Fruit fly (Drosophila melanogaster) whole organism, embryonic: ENCODE measurements around the gene CG46412.

Experiments
- Adf1 ChIP-seq: fragments of 200-800 bp; sonication (Bioruptor generic); IDR thresholded peaks from 2 replicates; pipeline ENCODE4 v1.3.6; 2022; ENCODE audit warnings: missing biosample characterization, missing genetic modification characterization
- Bgb ChIP-seq: fragments of 200-800 bp; sonication (Bioruptor generic); IDR thresholded peaks from 2 replicates; pipeline ENCODE4 v1.3.6; 2022; ENCODE audit warnings: missing biosample characterization, missing genetic modification characterization; ENCODE audit not compliant: partially characterized antibody
- Blimp-1 ChIP-seq: fragments of 200-800 bp; sonication (Bioruptor generic); optimal IDR thresholded peaks from 3 replicates; lab custom pipeline; 2018; ENCODE audit warnings: missing biosample characterization, missing genetic modification characterization, mild to moderate bottlenecking, moderate library complexity, missing genetic modification reagents
- CG10462 ChIP-seq: fragments of 200-800 bp; sonication (Bioruptor generic); optimal IDR thresholded peaks from 2 replicates; lab custom pipeline; 2016; ENCODE audit warnings: missing biosample characterization, missing genetic modification characterization
- CG12659 ChIP-seq: fragments of 200-800 bp; sonication (Bioruptor generic); optimal IDR thresholded peaks from 3 replicates; lab custom pipeline; 2017; ENCODE audit warnings: mild to moderate bottlenecking, missing biosample characterization, missing genetic modification reagents, missing genetic modification characterization
- CG13287 ChIP-seq: fragments of 200-800 bp; sonication (Bioruptor generic); IDR thresholded peaks from 2 replicates; pipeline ENCODE4 v1.3.6; 2022; ENCODE audit warnings: missing biosample characterization, missing genetic modification characterization; ENCODE audit not compliant: partially characterized antibody
- CG14014 ChIP-seq: fragments of 200-800 bp; sonication (Bioruptor generic); IDR thresholded peaks from 2 replicates; pipeline ENCODE4 v1.3.6; 2022; ENCODE audit warnings: missing biosample characterization, missing genetic modification characterization
- CG16813 ChIP-seq: fragments of 200-800 bp; sonication (Bioruptor generic); IDR thresholded peaks from 3 replicates; pipeline ENCODE4 v1.3.6; 2022; ENCODE audit warnings: missing biosample characterization, missing genetic modification characterization; ENCODE audit not compliant: partially characterized antibody
- CG1832 ChIP-seq: fragments of 200-800 bp; sonication (Bioruptor generic); optimal IDR thresholded peaks from 2 replicates; lab custom pipeline; 2017; ENCODE audit warnings: missing biosample characterization, mild to moderate bottlenecking, missing genetic modification characterization, inconsistent platforms
- CG32532 ChIP-seq: fragments of 200-800 bp; sonication (Bioruptor generic); IDR thresholded peaks from 2 replicates; pipeline ENCODE4 v1.3.6; 2022; ENCODE audit warnings: missing biosample characterization, missing genetic modification characterization
- CG34422 ChIP-seq: fragments of 200-800 bp; sonication (Bioruptor generic); IDR thresholded peaks from 3 replicates; pipeline ENCODE4 v1.3.6; 2022; ENCODE audit warnings: missing biosample characterization, missing genetic modification characterization
- CG3847 ChIP-seq: fragments of 200-800 bp; sonication (Bioruptor generic); IDR thresholded peaks from 2 replicates; pipeline ENCODE4 v1.3.6; 2022; ENCODE audit warnings: missing biosample characterization, missing genetic modification characterization
- CG5180 ChIP-seq: fragments of 200-800 bp; sonication (Bioruptor generic); optimal IDR thresholded peaks from 3 replicates; lab custom pipeline; 2017; ENCODE audit warnings: missing biosample characterization, missing genetic modification characterization, mild to moderate bottlenecking, moderate library complexity, missing genetic modification reagents
- CG6175 ChIP-seq: fragments of 200-800 bp; sonication (Bioruptor generic); IDR thresholded peaks from 3 replicates; pipeline ENCODE4 v1.3.6; 2022; ENCODE audit warnings: missing biosample characterization, missing genetic modification characterization
- CG8478 ChIP-seq: fragments of >200 bp; optimal IDR thresholded peaks from 2 replicates; lab custom pipeline; 2018
- CG9215 ChIP-seq: fragments of 200-800 bp; sonication (Bioruptor generic); IDR thresholded peaks from 2 replicates; pipeline ENCODE4 v1.3.6; 2022; ENCODE audit warnings: missing biosample characterization, missing genetic modification characterization
- CHES-1-like ChIP-seq: fragments of 200-800 bp; sonication (Bioruptor generic); optimal IDR thresholded peaks from 2 replicates; lab custom pipeline; 2016; ENCODE audit warnings: missing biosample characterization, missing genetic modification characterization
- D ChIP-seq, 2 experiments: fragments of 200-800 bp in 1 of 2; fragments of >200 bp in 1 of 2; sonication (Bioruptor generic) in 1 of 2; optimal IDR thresholded peaks; 2 replicates in 1 of 2; 3 replicates in 1 of 2; lab custom pipeline; 2017; ENCODE audit warnings: mild to moderate bottlenecking in 1 of 2, missing biosample characterization in 1 of 2, missing genetic modification characterization in 1 of 2, missing genetic modification reagents in 1 of 2
- Deaf1 ChIP-seq: fragments of 200-800 bp; optimal IDR thresholded peaks from 3 replicates; lab custom pipeline; 2019; ENCODE audit warnings: missing biosample characterization, mild to moderate bottlenecking, missing genetic modification characterization, moderate library complexity
- Dll ChIP-seq: fragments of 200-800 bp; sonication (Bioruptor generic); IDR thresholded peaks from 4 replicates; pipeline ENCODE4 v1.3.6; 2022; ENCODE audit warnings: missing biosample characterization, missing genetic modification characterization; ENCODE audit not compliant: partially characterized antibody
- Doc3 ChIP-seq: fragments of 200-800 bp; sonication (Bioruptor generic); IDR thresholded peaks from 3 replicates; pipeline ENCODE4 v1.3.6; 2022; ENCODE audit warnings: missing biosample characterization, missing genetic modification characterization; ENCODE audit not compliant: partially characterized antibody
- Eip74EF ChIP-seq, 2 experiments: fragments of 200-800 bp in 1 of 2; fragments of >200 bp in 1 of 2; sonication (Bioruptor generic) in 1 of 2; optimal IDR thresholded peaks; 2 replicates each; lab custom pipeline; 2017 to 2019; ENCODE audit warnings: missing biosample characterization in 2 of 2, missing genetic modification characterization in 2 of 2, mild to moderate bottlenecking in 1 of 2, moderate library complexity in 1 of 2
- Elba2 ChIP-seq: fragments of 200-800 bp; sonication (Bioruptor generic); optimal IDR thresholded peaks from 3 replicates; lab custom pipeline; 2016; ENCODE audit warnings: missing biosample characterization, missing genetic modification characterization
- Gug ChIP-seq: fragments of 200-800 bp; sonication (Bioruptor generic); IDR thresholded peaks from 4 replicates; pipeline ENCODE4 v1.3.6; 2022; ENCODE audit warnings: missing biosample characterization, missing genetic modification characterization
- HLHmδ ChIP-seq: fragments of 200-800 bp; sonication (Bioruptor generic); optimal IDR thresholded peaks from 2 replicates; lab custom pipeline; 2018; ENCODE audit warnings: missing biosample characterization, mild to moderate bottlenecking, missing genetic modification characterization, moderate library complexity
- Lhr ChIP-seq: fragments of 200-800 bp; sonication (Bioruptor generic); optimal IDR thresholded peaks from 3 replicates; lab custom pipeline; 2017; ENCODE audit warnings: mild to moderate bottlenecking, missing biosample characterization, missing genetic modification reagents, missing genetic modification characterization
- Med ChIP-seq: fragments of 200-800 bp; sonication (Bioruptor generic); peaks from one replicate; lab custom pipeline; 2016; ENCODE audit warnings: missing biosample characterization, missing genetic modification characterization, mild to moderate bottlenecking, inconsistent platforms, moderate library complexity
- Stat92E ChIP-seq, 3 experiments: fragments of >200 bp in 2 of 3; fragments of 200-800 bp in 1 of 3; sonication (Bioruptor generic) in 1 of 3; optimal IDR thresholded peaks; 2 replicates each; lab custom pipeline; 2017 to 2019; ENCODE audit warnings: missing biosample characterization in 3 of 3, missing genetic modification characterization in 3 of 3, mild to moderate bottlenecking in 1 of 3, moderate library complexity in 1 of 3
- Trl ChIP-seq, 3 experiments: fragments of >200 bp in 2 of 3; fragments of 200-800 bp in 1 of 3; sonication (Bioruptor generic) in 1 of 3; optimal IDR thresholded peaks; 2 replicates in 1 of 3; 3 replicates in 2 of 3; lab custom pipeline; 2016 to 2017; ENCODE audit warnings: missing biosample characterization in 1 of 3, missing genetic modification characterization in 1 of 3
- bbx ChIP-seq: fragments of 200-800 bp; sonication (Bioruptor generic); IDR thresholded peaks from 2 replicates; pipeline ENCODE4 v1.3.6; 2022; ENCODE audit warnings: missing biosample characterization, missing genetic modification characterization; ENCODE audit not compliant: partially characterized antibody
- cg ChIP-seq: fragments of 200-800 bp; sonication (Bioruptor generic); optimal IDR thresholded peaks from 3 replicates; lab custom pipeline; 2019; ENCODE audit warnings: missing biosample characterization, mild to moderate bottlenecking, missing genetic modification characterization, moderate library complexity
- chn ChIP-seq: fragments of 200-800 bp; sonication (Bioruptor generic); optimal IDR thresholded peaks from 2 replicates; lab custom pipeline; 2016; ENCODE audit warnings: missing biosample characterization, missing genetic modification characterization
- ftz-f1 ChIP-seq: fragments of 200-800 bp; sonication (Bioruptor generic); optimal IDR thresholded peaks from 2 replicates; lab custom pipeline; 2016; ENCODE audit warnings: missing biosample characterization, missing genetic modification characterization
- fu2 ChIP-seq: fragments of 200-800 bp; sonication (Bioruptor generic); optimal IDR thresholded peaks from 2 replicates; lab custom pipeline; 2016; ENCODE audit warnings: missing biosample characterization, missing genetic modification characterization
- grau ChIP-seq: fragments of 200-800 bp; optimal IDR thresholded peaks from 3 replicates; lab custom pipeline; 2019; ENCODE audit warnings: missing biosample characterization, mild to moderate bottlenecking, missing genetic modification characterization, moderate library complexity
- gro ChIP-seq: fragments of 200-800 bp; sonication (Bioruptor generic); optimal IDR thresholded peaks from 2 replicates; lab custom pipeline; 2016; ENCODE audit warnings: missing biosample characterization, missing genetic modification characterization
- hkb ChIP-seq, 2 experiments: fragments of 200-800 bp in 1 of 2; fragments of >200 bp in 1 of 2; sonication (Bioruptor generic) in 1 of 2; IDR thresholded peaks in 1 of 2; optimal IDR thresholded peaks in 1 of 2; 2 replicates each; pipeline versions ENCODE4 v1.3.6 to Lab custom; 2017 to 2022; ENCODE audit warnings: missing biosample characterization in 1 of 2, missing genetic modification characterization in 1 of 2
- kni ChIP-seq: fragments of 200-800 bp; sonication (Bioruptor generic); optimal IDR thresholded peaks from 3 replicates; lab custom pipeline; 2017; ENCODE audit warnings: mild to moderate bottlenecking, missing biosample characterization, missing genetic modification reagents, missing genetic modification characterization
- nom ChIP-seq: fragments of 200-800 bp; sonication (Bioruptor generic); optimal IDR thresholded peaks from 2 replicates; lab custom pipeline; 2017; ENCODE audit warnings: missing biosample characterization, missing genetic modification characterization, mild to moderate bottlenecking, moderate library complexity, missing genetic modification reagents
- peb ChIP-seq: fragments of 200-800 bp; sonication (Bioruptor generic); IDR thresholded peaks from 2 replicates; pipeline ENCODE4 v1.3.6; 2022; ENCODE audit warnings: missing biosample characterization, missing genetic modification characterization
- pzg ChIP-seq: fragments of 200-800 bp; sonication (Bioruptor generic); optimal IDR thresholded peaks from 3 replicates; lab custom pipeline; 2018; ENCODE audit warnings: missing biosample characterization, mild to moderate bottlenecking, missing genetic modification characterization, moderate library complexity
- sna ChIP-seq: fragments of 200-800 bp; sonication (Bioruptor generic); IDR thresholded peaks from 2 replicates; pipeline ENCODE4 v1.3.6; 2022; ENCODE audit warnings: missing biosample characterization, missing genetic modification characterization; ENCODE audit not compliant: partially characterized antibody
- so ChIP-seq: fragments of 200-800 bp; sonication (Bioruptor generic); IDR thresholded peaks from 3 replicates; pipeline ENCODE4 v1.3.6; 2022; ENCODE audit warnings: missing biosample characterization, missing genetic modification characterization
- stwl ChIP-seq: fragments of 200-800 bp; sonication (Bioruptor generic); optimal IDR thresholded peaks from 3 replicates; lab custom pipeline; 2018; ENCODE audit warnings: missing biosample characterization, mild to moderate bottlenecking, missing genetic modification characterization, moderate library complexity
- tio ChIP-seq: fragments of 200-800 bp; sonication (Bioruptor generic); optimal IDR thresholded peaks from 2 replicates; lab custom pipeline; 2017; ENCODE audit warnings: missing biosample characterization, missing genetic modification characterization, inconsistent platforms

CG46412 gene

dm6 chr3L:11586794-11587462, 23.1 kb upstream of the CG46412 start:
- TF ChIP-seq hkb (optimal IDR thresholded peaks at IDR 0.05; lab: Kevin White, UChicago) = no peak
- TF ChIP-seq hkb (GFP tag; IDR thresholded peaks at IDR 0.05; lab: Robert Waterston, UW) = peak; percentile 16; the same call in 1 of the 2 replicates
- no peak for TF ChIP-seq gro (GFP tag; lab: Kevin White, UChicago)
- peak; percentile 52; the same call in 3 of the 4 replicates for TF ChIP-seq Dll (GFP tag; lab: Robert Waterston, UW)
- TF ChIP-seq CG3847 (GFP tag; lab: Robert Waterston, UW) = 0 out of 2 replicates have a peak, but pooled peaks have one; percentile 9
- peak; percentile 14 for TF ChIP-seq chn (GFP tag; lab: Kevin White, UChicago)
- no peak for TF ChIP-seq pzg (GFP tag; lab: Kevin White, UChicago)
- peak; percentile 83 for TF ChIP-seq Blimp-1 (GFP tag; lab: Kevin White, UChicago)
- no peak for TF ChIP-seq Elba2 (GFP tag; lab: Kevin White, UChicago)
- no peak for TF ChIP-seq CG5180 (GFP tag; lab: Kevin White, UChicago)
- TF ChIP-seq D (optimal IDR thresholded peaks at IDR 0.05; lab: Kevin White, UChicago) = peak; percentile 68
- no peak for TF ChIP-seq D (GFP tag; optimal IDR thresholded peaks at IDR 0.05; lab: Kevin White, UChicago)
- TF ChIP-seq Eip74EF (GFP tag; optimal IDR thresholded peaks at IDR 0.05; lab: Kevin White, UChicago) = peak in 1 of 2 experiments; percentile 45
- TF ChIP-seq CG32532 = peak; percentile 28; the same call in 1 of the 2 replicates
- TF ChIP-seq CG13287 = peak; percentile 44; the same call in 1 of the 2 replicates
- TF ChIP-seq CHES-1-like (GFP tag; lab: Kevin White, UChicago) = peak; percentile 25
- peak; percentile 30; the same call in 1 of the 2 replicates for TF ChIP-seq bbx (GFP tag; lab: Robert Waterston, UW)
- TF ChIP-seq CG14014 (GFP tag; lab: Robert Waterston, UW) = no peak
- no peak for TF ChIP-seq fu2 (GFP tag; lab: Kevin White, UChicago)
- peak; percentile 21; the same call in 1 of the 3 replicates for TF ChIP-seq CG16813 (GFP tag; lab: Robert Waterston, UW)
- peak; percentile 78 for TF ChIP-seq Med (GFP tag; lab: Kevin White, UChicago)
- TF ChIP-seq CG10462 (GFP tag; lab: Kevin White, UChicago) = peak; percentile 56
- TF ChIP-seq nom = no peak
- peak; percentile 99 for TF ChIP-seq Adf1 (GFP tag; lab: Robert Waterston, UW)
- peak; percentile 37; the same call in 1 of the 2 replicates for TF ChIP-seq Bgb
- 0 out of 3 replicates have a peak, but pooled peaks have one; percentile 34 for TF ChIP-seq CG6175 (GFP tag; lab: Robert Waterston, UW)
- no peak for TF ChIP-seq Gug (GFP tag; lab: Robert Waterston, UW)
- TF ChIP-seq so (GFP tag; lab: Robert Waterston, UW) = 0 out of 3 replicates have a peak, but pooled peaks have one; percentile 7
- 0 out of 2 replicates have a peak, but pooled peaks have one; percentile 39 for TF ChIP-seq sna (GFP tag; lab: Robert Waterston, UW)
- TF ChIP-seq tio (GFP tag; lab: Kevin White, UChicago) = no peak
- peak; percentile 69 for TF ChIP-seq kni
- TF ChIP-seq Lhr (GFP tag; lab: Kevin White, UChicago) = no peak
- peak; percentile 25 for TF ChIP-seq stwl (tag; lab: Kevin White, UChicago)
- TF ChIP-seq CG8478 (lab: Kevin White, UChicago) = peak; percentile 75
- peak; percentile 44 for TF ChIP-seq Deaf1
- 0 out of 3 replicates have a peak, but pooled peaks have one; percentile 45 for TF ChIP-seq Doc3 (GFP tag; lab: Robert Waterston, UW)
- TF ChIP-seq CG1832 (GFP tag; lab: Kevin White, UChicago) = peak; percentile 90
- TF ChIP-seq CG34422 (GFP tag; lab: Robert Waterston, UW) = peak; percentile 76; the same call in 1 of the 3 replicates
- peak; percentile 39 to 55 for TF ChIP-seq Trl (optimal IDR thresholded peaks at IDR 0.05; lab: Kevin White, UChicago)
- no peak for TF ChIP-seq Trl (GFP tag; optimal IDR thresholded peaks at IDR 0.05; lab: Kevin White, UChicago)
- TF ChIP-seq Stat92E (GFP tag; optimal IDR thresholded peaks at IDR 0.05; lab: Kevin White, UChicago) = peak in 1 of 3 experiments; percentile 43
- TF ChIP-seq grau = no peak
- TF ChIP-seq peb (GFP tag; lab: Robert Waterston, UW) = peak; percentile 46; the same call in 1 of the 2 replicates
- TF ChIP-seq CG12659 (GFP tag; lab: Kevin White, UChicago) = no peak
- peak; percentile 26 for TF ChIP-seq HLHmδ (GFP tag; lab: Kevin White, UChicago)
- TF ChIP-seq CG9215 = 0 out of 2 replicates have a peak, but pooled peaks have one; percentile 4
- TF ChIP-seq cg (GFP tag; lab: Kevin White, UChicago) = peak; percentile 18
- peak; percentile 84 for TF ChIP-seq ftz-f1 (GFP tag; lab: Kevin White, UChicago)
